Fruit fly (Drosophila melanogaster) whole organism, wandering third instar larva: Measurements from ENCODE around the gene CSN5.

ENCODE experiments used
- Abd-B ChIP-seq: fragments of >200 bp; optimal IDR thresholded peaks from 2 replicates; lab custom pipeline; 2017; ENCODE audit warnings: missing biosample characterization, missing genetic modification characterization
- CG32264 ChIP-seq: fragments of 200-800 bp; sonication (Bioruptor generic); optimal IDR thresholded peaks from 2 replicates; lab custom pipeline; 2016; ENCODE audit warnings: missing biosample characterization, missing genetic modification characterization
- CG9705 ChIP-seq: fragments of 200-800 bp; sonication (Bioruptor generic); optimal IDR thresholded peaks from 2 replicates; lab custom pipeline; 2018; ENCODE audit warnings: missing biosample characterization, mild to moderate bottlenecking, missing genetic modification characterization
- CrebA ChIP-seq: fragments of 200-800 bp; sonication (Bioruptor generic); optimal IDR thresholded peaks from 2 replicates; lab custom pipeline; 2016; ENCODE audit warnings: missing biosample characterization, mild to moderate bottlenecking, missing genetic modification characterization, borderline replicate concordance
- Dfd ChIP-seq: fragments of >200 bp; optimal IDR thresholded peaks from 2 replicates; lab custom pipeline; 2017; ENCODE audit warnings: missing biosample characterization, missing genetic modification characterization
- Dif ChIP-seq: fragments of 200-275, 200-300 bp; sonication (Bioruptor generic); optimal IDR thresholded peaks from 2 replicates; lab custom pipeline; 2018; ENCODE audit warnings: missing biosample characterization, missing genetic modification characterization; ENCODE audit not compliant: partially characterized antibody
- GATAd ChIP-seq: sonication (Bioruptor generic); optimal IDR thresholded peaks from 2 replicates; lab custom pipeline; 2016; ENCODE audit warnings: missing biosample characterization, missing genetic modification characterization
- HLH106 ChIP-seq: fragments of 200-800 bp; optimal IDR thresholded peaks from 3 replicates; lab custom pipeline; 2019; ENCODE audit warnings: missing biosample characterization, mild to moderate bottlenecking, missing genetic modification characterization, moderate library complexity
- Hnf4 ChIP-seq: fragments of 200-800 bp; sonication (Bioruptor generic); optimal IDR thresholded peaks from 2 replicates; lab custom pipeline; 2016; ENCODE audit warnings: missing biosample characterization, mild to moderate bottlenecking, missing genetic modification characterization
- Hr78 ChIP-seq: fragments of >200 bp; optimal IDR thresholded peaks from 2 replicates; lab custom pipeline; 2017; ENCODE audit warnings: missing biosample characterization, missing genetic modification characterization
- Hr83 ChIP-seq: fragments of 200-300 bp; sonication (Bioruptor generic); optimal IDR thresholded peaks from 2 replicates; lab custom pipeline; 2016; ENCODE audit warnings: missing biosample characterization, mild to moderate bottlenecking, missing genetic modification characterization, moderate library complexity; ENCODE audit not compliant: poor library complexity, severe bottlenecking
- Jra ChIP-seq: sonication (Bioruptor generic); optimal IDR thresholded peaks from 2 replicates; lab custom pipeline; 2016; ENCODE audit warnings: missing biosample characterization, missing genetic modification characterization
- Mio ChIP-seq: sonication (Bioruptor generic); optimal IDR thresholded peaks from 2 replicates; lab custom pipeline; 2016; ENCODE audit warnings: missing biosample characterization, missing genetic modification characterization
- Myc ChIP-seq: fragments of >200 bp; optimal IDR thresholded peaks from 2 replicates; lab custom pipeline; 2017
- N ChIP-seq: fragments of >200 bp; optimal IDR thresholded peaks from 2 replicates; lab custom pipeline; 2018; ENCODE audit warnings: missing biosample characterization, missing external identifiers, missing genetic modification characterization
- OdsH ChIP-seq: fragments of 200-800 bp; sonication (Bioruptor generic); optimal IDR thresholded peaks from 2 replicates; lab custom pipeline; 2016; ENCODE audit warnings: missing biosample characterization, mild to moderate bottlenecking, missing genetic modification characterization
- Rel ChIP-seq, 2 experiments: fragments of 200-800 bp; sonication (Bioruptor generic) in 1 of 2; optimal IDR thresholded peaks; 2 replicates in 1 of 2; 3 replicates in 1 of 2; lab custom pipeline; 2016 to 2019; ENCODE audit warnings: mild to moderate bottlenecking in 2 of 2, missing biosample characterization in 2 of 2, missing genetic modification characterization in 2 of 2, moderate library complexity in 1 of 2
- Sp1 ChIP-seq: fragments of 200-800 bp; sonication (Bioruptor generic); optimal IDR thresholded peaks from 3 replicates; lab custom pipeline; 2019; ENCODE audit warnings: missing biosample characterization, mild to moderate bottlenecking, missing genetic modification characterization, moderate library complexity
- Vsx2 ChIP-seq: fragments of 200-300, 225-300 bp; sonication (Bioruptor generic); optimal IDR thresholded peaks from 2 replicates; lab custom pipeline; 2018; ENCODE audit warnings: missing biosample characterization, missing genetic modification characterization; ENCODE audit not compliant: partially characterized antibody
- br ChIP-seq: fragments of 200-800 bp; sonication (Bioruptor generic); optimal IDR thresholded peaks from 2 replicates; lab custom pipeline; 2016; ENCODE audit warnings: missing biosample characterization, missing genetic modification characterization
- brk ChIP-seq: fragments of 200-800 bp; sonication (Bioruptor generic); optimal IDR thresholded peaks from 2 replicates; lab custom pipeline; 2016; ENCODE audit warnings: missing biosample characterization, mild to moderate bottlenecking, missing genetic modification characterization
- dl ChIP-seq, 2 experiments: fragments of 175-275, 200-275 bp in 1 of 2; fragments of 200-275 bp in 1 of 2; sonication (Bioruptor generic); optimal IDR thresholded peaks; lab custom pipeline; 2018; ENCODE audit warnings: mild to moderate bottlenecking in 2 of 2, missing biosample characterization in 2 of 2, missing genetic modification characterization in 2 of 2, moderate library complexity in 2 of 2; ENCODE audit not compliant: partially characterized antibody in 2 of 2, insufficient read depth in 1 of 2
- dmrt93B ChIP-seq: fragments of 200-800 bp; sonication (Bioruptor generic); optimal IDR thresholded peaks from 2 replicates; lab custom pipeline; 2018; ENCODE audit warnings: missing biosample characterization, mild to moderate bottlenecking, missing genetic modification characterization
- dsf ChIP-seq: sonication (Bioruptor generic); optimal IDR thresholded peaks from 2 replicates; lab custom pipeline; 2016; ENCODE audit warnings: missing biosample characterization, missing genetic modification characterization, borderline replicate concordance
- ey ChIP-seq: fragments of 200-800 bp; sonication (Bioruptor generic); optimal IDR thresholded peaks from 2 replicates; lab custom pipeline; 2016; ENCODE audit warnings: missing biosample characterization, missing genetic modification characterization
- foxo ChIP-seq, 2 experiments: fragments of 200-800 bp; sonication (Bioruptor generic); optimal IDR thresholded peaks; 2 replicates in 1 of 2; 3 replicates in 1 of 2; lab custom pipeline; 2016 to 2017; ENCODE audit warnings: missing biosample characterization in 2 of 2, missing genetic modification characterization in 2 of 2
- fru ChIP-seq: fragments of 200-800 bp; sonication (Bioruptor generic); optimal IDR thresholded peaks from 3 replicates; lab custom pipeline; 2016; ENCODE audit warnings: missing biosample characterization, mild to moderate bottlenecking, missing genetic modification characterization
- h ChIP-seq: fragments of 200-800 bp; sonication (Bioruptor generic); optimal IDR thresholded peaks from 3 replicates; lab custom pipeline; 2016; ENCODE audit warnings: missing biosample characterization, mild to moderate bottlenecking, missing genetic modification characterization
- jim ChIP-seq: fragments of 175-275, 200-325 bp; sonication (Bioruptor generic); optimal IDR thresholded peaks from 2 replicates; lab custom pipeline; 2016; ENCODE audit warnings: missing biosample characterization, mild to moderate bottlenecking, missing genetic modification characterization
- lola ChIP-seq: fragments of >200 bp; optimal IDR thresholded peaks from 2 replicates; lab custom pipeline; 2017; ENCODE audit warnings: missing biosample characterization, missing genetic modification characterization
- pan ChIP-seq: fragments of >200 bp; optimal IDR thresholded peaks from 2 replicates; lab custom pipeline; 2017
- psq ChIP-seq: fragments of 200-800 bp; sonication (Bioruptor generic); optimal IDR thresholded peaks from 3 replicates; lab custom pipeline; 2017; ENCODE audit warnings: missing biosample characterization, mild to moderate bottlenecking, missing genetic modification characterization, moderate library complexity
- rgr ChIP-seq: fragments of 200-800 bp; sonication (Bioruptor generic); optimal IDR thresholded peaks from 3 replicates; lab custom pipeline; 2016; ENCODE audit warnings: missing biosample characterization, mild to moderate bottlenecking, missing genetic modification characterization
- sage ChIP-seq: fragments of 200-800 bp; sonication (Bioruptor generic); optimal IDR thresholded peaks from 2 replicates; lab custom pipeline; 2016; ENCODE audit warnings: missing biosample characterization, mild to moderate bottlenecking, missing genetic modification characterization
- sv ChIP-seq: fragments of 200-800 bp; sonication (Bioruptor generic); optimal IDR thresholded peaks from 3 replicates; lab custom pipeline; 2016; ENCODE audit warnings: missing biosample characterization, missing genetic modification characterization
- tai ChIP-seq: sonication (Bioruptor generic); optimal IDR thresholded peaks from 2 replicates; lab custom pipeline; 2016; ENCODE audit warnings: missing biosample characterization, missing genetic modification characterization
- usp ChIP-seq: fragments of >200 bp; optimal IDR thresholded peaks from 2 replicates; lab custom pipeline; 2017; ENCODE audit warnings: missing biosample characterization, missing genetic modification characterization
- woc ChIP-seq: sonication (Bioruptor generic); optimal IDR thresholded peaks from 2 replicates; lab custom pipeline; 2016; ENCODE audit warnings: missing biosample characterization, mild to moderate bottlenecking, missing genetic modification characterization

Gene CSN5

dm6 chr3R:16447448-16448045 lies 22.4 kb upstream of the CSN5 start:
- TF ChIP-seq Vsx2 (peak; percentile 75), pan (no peak), dsf (GFP tag; lab: Kevin White, UChicago) (no peak), dl (GFP tag; optimal IDR thresholded peaks at IDR 0.05; lab: Kevin White, UChicago; ENCODE audit: insufficient read depth in 1 of 2, partially characterized antibody in 2 of 2) (no peak), CrebA (no peak), Rel (GFP tag; optimal IDR thresholded peaks at IDR 0.05; lab: Kevin White, UChicago) (no peak), Rel (tag; optimal IDR thresholded peaks at IDR 0.05; lab: Kevin White, UChicago) (peak; percentile 58)

DNA sequence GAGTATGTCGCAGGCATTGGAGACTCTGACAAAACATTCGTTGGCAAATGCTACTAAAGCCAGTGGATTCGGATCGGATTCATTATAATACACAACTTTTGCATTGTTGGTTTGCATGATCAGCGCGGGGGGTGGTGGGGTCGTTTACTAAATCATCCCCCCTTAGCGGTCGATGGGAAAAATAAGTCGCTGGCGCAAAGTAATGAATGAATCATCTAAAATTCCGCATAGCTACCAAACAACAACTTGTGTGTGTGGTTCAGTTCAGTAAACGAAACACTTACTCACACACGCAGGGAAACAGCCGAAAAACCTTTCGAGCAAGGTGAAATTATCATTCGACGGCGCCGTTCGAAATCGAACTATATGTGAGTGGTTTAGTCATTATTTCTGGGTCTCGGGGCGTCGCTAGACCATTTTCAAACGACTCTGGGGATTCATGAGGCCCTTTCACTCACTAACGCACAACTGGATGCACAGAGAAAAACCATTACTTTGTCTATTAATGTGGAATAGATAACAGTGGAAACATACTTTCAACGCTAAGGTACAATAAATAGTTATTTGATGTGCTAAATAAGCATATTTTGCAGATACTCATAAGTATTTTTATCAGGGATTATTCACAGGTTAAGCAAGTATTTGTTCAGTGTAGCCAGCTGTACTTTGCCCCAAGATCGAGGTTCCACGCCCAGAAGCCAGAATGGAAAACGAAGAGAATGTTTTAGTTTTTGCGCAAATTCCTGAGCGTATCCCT lies 21.3 kb upstream of the CSN5 start:
- peak; percentile 40 for TF ChIP-seq sv (GFP tag; lab: Kevin White, UChicago)
- TF ChIP-seq Dif, result no peak
- TF ChIP-seq Vsx2, result no peak
- TF ChIP-seq Hnf4 (GFP tag; lab: Kevin White, UChicago), result peak; percentile 49
- no peak for TF ChIP-seq jim (GFP tag; lab: Kevin White, UChicago)
- no peak for TF ChIP-seq brk (GFP tag; lab: Kevin White, UChicago)
- TF ChIP-seq dmrt93B, result no peak
- TF ChIP-seq Rel (GFP tag; optimal IDR thresholded peaks at IDR 0.05; lab: Kevin White, UChicago), result no peak
- TF ChIP-seq Rel (tag; optimal IDR thresholded peaks at IDR 0.05; lab: Kevin White, UChicago), result no peak
- TF ChIP-seq rgr (GFP tag; lab: Kevin White, UChicago), result peak; percentile 31
- TF ChIP-seq usp (GFP tag; lab: Kevin White, UChicago), result no peak
- TF ChIP-seq Hr83 (GFP tag; lab: Kevin White, UChicago), result no peak
- no peak for TF ChIP-seq sage (GFP tag; lab: Kevin White, UChicago)
- TF ChIP-seq dsf (GFP tag; lab: Kevin White, UChicago), result no peak
- no peak for TF ChIP-seq fru
- no peak for TF ChIP-seq Sp1 (GFP tag; lab: Kevin White, UChicago)
- TF ChIP-seq Hr78 (GFP tag; lab: Kevin White, UChicago), result no peak

dm6 chr3R:16449187-16449973 lies 20.5 kb upstream of the CSN5 start:
- no peak for TF ChIP-seq dmrt93B
- TF ChIP-seq Jra (GFP tag; lab: Kevin White, UChicago), result peak; percentile 32
- TF ChIP-seq Mio (GFP tag; lab: Kevin White, UChicago), result peak; percentile 55
- peak; percentile 70 for TF ChIP-seq woc (GFP tag; lab: Kevin White, UChicago)
- TF ChIP-seq foxo (GFP tag; optimal IDR thresholded peaks at IDR 0.05; lab: Kevin White, UChicago), result peak in 1 of 2 experiments; percentile 94
- no peak for TF ChIP-seq usp (GFP tag; lab: Kevin White, UChicago)
- TF ChIP-seq CG9705 (GFP tag; lab: Kevin White, UChicago), result peak; percentile 52
- peak in 1 of 2 experiments; percentile 53 for TF ChIP-seq dl (GFP tag; optimal IDR thresholded peaks at IDR 0.05; lab: Kevin White, UChicago; ENCODE audit: insufficient read depth in 1 of 2, partially characterized antibody in 2 of 2)
- no peak for TF ChIP-seq tai (GFP tag; lab: Kevin White, UChicago)
- TF ChIP-seq CG32264 (GFP tag; lab: Kevin White, UChicago), result peak; percentile 68
- no peak for TF ChIP-seq dsf (GFP tag; lab: Kevin White, UChicago)
- peak; percentile 64 for TF ChIP-seq Sp1 (GFP tag; lab: Kevin White, UChicago)
- peak; percentile 42 for TF ChIP-seq sage (GFP tag; lab: Kevin White, UChicago)
- TF ChIP-seq Dif, result peak; percentile 48
- no peak for TF ChIP-seq jim (GFP tag; lab: Kevin White, UChicago)
- TF ChIP-seq Hr78 (GFP tag; lab: Kevin White, UChicago), result no peak
- TF ChIP-seq Rel (GFP tag; optimal IDR thresholded peaks at IDR 0.05; lab: Kevin White, UChicago), result no peak
- TF ChIP-seq Rel (tag; optimal IDR thresholded peaks at IDR 0.05; lab: Kevin White, UChicago), result peak; percentile 100
- TF ChIP-seq Vsx2, result peak; percentile 46
- peak; percentile 81 for TF ChIP-seq Hnf4 (GFP tag; lab: Kevin White, UChicago)
- peak; percentile 71 for TF ChIP-seq Hr83 (GFP tag; lab: Kevin White, UChicago)
- TF ChIP-seq N (GFP tag; lab: Kevin White, UChicago), result no peak
- TF ChIP-seq GATAd, result peak; percentile 59
- no peak for TF ChIP-seq CrebA
- no peak for TF ChIP-seq brk (GFP tag; lab: Kevin White, UChicago)
- TF ChIP-seq ey (GFP tag; lab: Kevin White, UChicago), result peak; percentile 91
- TF ChIP-seq OdsH (GFP tag; lab: Kevin White, UChicago), result peak; percentile 82
- TF ChIP-seq fru, result peak; percentile 88
- no peak for TF ChIP-seq Abd-B
- TF ChIP-seq rgr (GFP tag; lab: Kevin White, UChicago), result peak; percentile 88
- TF ChIP-seq br, result peak; percentile 84
- no peak for TF ChIP-seq pan
- peak; percentile 77 for TF ChIP-seq psq (GFP tag; lab: Kevin White, UChicago)
- TF ChIP-seq lola (GFP tag; lab: Kevin White, UChicago), result no peak
- no peak for TF ChIP-seq Myc (lab: Kevin White, UChicago)
- TF ChIP-seq HLH106 (tag; lab: Kevin White, UChicago), result peak; percentile 88
- TF ChIP-seq Dfd, result no peak
- TF ChIP-seq h, result peak; percentile 93
- peak; percentile 47 for TF ChIP-seq sv (GFP tag; lab: Kevin White, UChicago)
